Worm (Caenorhabditis elegans) whole organism, early embryonic: ENCODE results near the gene T23F2.2.

Source experiments
- B0310.2 ChIP-seq: sonication (generic microtip); optimal IDR thresholded peaks from 2 replicates; lab custom pipeline; 2016; ENCODE audit warnings: mild to moderate bottlenecking, missing genetic modification characterization, missing compliant biosample characterization
- F13C5.2 ChIP-seq: sonication (generic microtip); optimal IDR thresholded peaks from 2 replicates; lab custom pipeline; 2017; ENCODE audit warnings: mild to moderate bottlenecking, missing genetic modification characterization, inconsistent platforms, missing compliant biosample characterization
- ama-1 ChIP-seq: fragments of 150-350 bp; optimal IDR thresholded peaks from 2 replicates; lab custom pipeline; 2014
- ceh-13 ChIP-seq: fragments of 200-800 bp; sonication (Bioruptor generic); optimal IDR thresholded peaks from 2 replicates; lab custom pipeline; 2018; ENCODE audit warnings: mild to moderate bottlenecking, missing genetic modification characterization, missing compliant biosample characterization
- ceh-36 ChIP-seq: sonication (generic microtip); optimal IDR thresholded peaks from 2 replicates; lab custom pipeline; 2016; ENCODE audit warnings: missing genetic modification characterization, inconsistent platforms, missing compliant biosample characterization
- flt-1 ChIP-seq: fragments of 200-800 bp; sonication (Bioruptor generic); IDR thresholded peaks from 2 replicates; pipeline ENCODE4 v1.3.6; 2022; ENCODE audit warnings: missing genetic modification characterization, missing compliant biosample characterization
- hmbx-1 ChIP-seq: sonication (generic microtip); optimal IDR thresholded peaks from 2 replicates; lab custom pipeline; 2016; ENCODE audit warnings: mild to moderate bottlenecking, missing genetic modification characterization, missing compliant biosample characterization
- hmg-4 ChIP-seq: fragments of 200-800 bp; sonication (Bioruptor generic); optimal IDR thresholded peaks from 2 replicates; lab custom pipeline; 2018; ENCODE audit warnings: mild to moderate bottlenecking, missing genetic modification characterization, missing compliant biosample characterization
- hnd-1 ChIP-seq: sonication (generic microtip); optimal IDR thresholded peaks from 2 replicates; lab custom pipeline; 2016; ENCODE audit warnings: missing genetic modification characterization, missing compliant biosample characterization
- pes-1 ChIP-seq: fragments of 200-800 bp; sonication (Bioruptor generic); IDR thresholded peaks from 2 replicates; pipeline ENCODE4 v1.3.6; 2022; ENCODE audit warnings: missing genetic modification reagents, missing genetic modification characterization, missing compliant biosample characterization
- scrt-1 ChIP-seq: fragments of 200-800 bp; sonication (Bioruptor generic); IDR thresholded peaks from 2 replicates; pipeline ENCODE4 v1.3.6; 2022; ENCODE audit warnings: missing genetic modification characterization, missing compliant biosample characterization
- sea-1 ChIP-seq: fragments of 200-800 bp; sonication (Bioruptor generic); conservative IDR thresholded peaks from 2 replicates; pipeline ENCODE4 v1.3.6; 2022; ENCODE audit warnings: missing genetic modification characterization, missing compliant biosample characterization
- tra-4 ChIP-seq: sonication (generic microtip); optimal IDR thresholded peaks from 2 replicates; lab custom pipeline; 2017; ENCODE audit warnings: missing genetic modification characterization, missing compliant biosample characterization

ce11 chrX:5467308-5467707, 37.7 kb downstream of the T23F2.2 start:
- TF ChIP-seq F13C5.2 (tag; lab: Kevin White, UChicago), result no peak
- TF ChIP-seq ceh-13 (GFP tag; lab: Kevin White, UChicago), result no peak
- TF ChIP-seq ama-1 (lab: Kevin White, UChicago), result no peak
- no peak for TF ChIP-seq flt-1 (GFP tag; lab: Robert Waterston, UW)
- TF ChIP-seq hmg-4, result no peak
- no peak for TF ChIP-seq tra-4 (tag; lab: Kevin White, UChicago)
- no peak for TF ChIP-seq hnd-1
- no peak for TF ChIP-seq B0310.2 (tag; lab: Kevin White, UChicago)
- no peak for TF ChIP-seq ceh-36 (tag; lab: Kevin White, UChicago)
- TF ChIP-seq scrt-1, result no peak
- TF ChIP-seq pes-1 (GFP tag; lab: Robert Waterston, UW), result no peak
- TF ChIP-seq hmbx-1 (tag; lab: Kevin White, UChicago), result no peak
- no peak for TF ChIP-seq sea-1
